Fruit fly (Drosophila melanogaster) whole organism, embryonic: ENCODE measurements around the gene CG11723.

ENCODE experiments used
- Abd-B ChIP-seq: fragments of 200-800 bp; sonication (Bioruptor generic); optimal IDR thresholded peaks from 2 replicates; lab custom pipeline; 2018; ENCODE audit warnings: missing biosample characterization, mild to moderate bottlenecking, missing genetic modification characterization, moderate library complexity
- CG10274 ChIP-seq: fragments of 200-800 bp; sonication (Bioruptor generic); optimal IDR thresholded peaks from 3 replicates; lab custom pipeline; 2017; ENCODE audit warnings: missing biosample characterization, mild to moderate bottlenecking, missing genetic modification characterization
- CG10543 ChIP-seq: fragments of 200-800 bp; sonication (Bioruptor generic); optimal IDR thresholded peaks from 3 replicates; lab custom pipeline; 2017; ENCODE audit warnings: missing biosample characterization, mild to moderate bottlenecking, missing genetic modification characterization, moderate library complexity
- CG10654 ChIP-seq: fragments of 200-800 bp; sonication (Bioruptor generic); optimal IDR thresholded peaks from 2 replicates; lab custom pipeline; 2016; ENCODE audit warnings: missing biosample characterization, missing genetic modification characterization
- CG12071 ChIP-seq: fragments of 200-800 bp; sonication (Bioruptor generic); optimal IDR thresholded peaks from 3 replicates; lab custom pipeline; 2018; ENCODE audit warnings: missing biosample characterization, mild to moderate bottlenecking, missing genetic modification characterization
- CG12659 ChIP-seq: fragments of 200-800 bp; sonication (Bioruptor generic); optimal IDR thresholded peaks from 3 replicates; lab custom pipeline; 2017; ENCODE audit warnings: mild to moderate bottlenecking, missing biosample characterization, missing genetic modification reagents, missing genetic modification characterization
- CG14860 ChIP-seq: fragments of 200-800 bp; sonication (Bioruptor generic); IDR thresholded peaks from 3 replicates; pipeline ENCODE4 v1.3.6; 2022; ENCODE audit warnings: missing biosample characterization, missing genetic modification characterization; ENCODE audit not compliant: partially characterized antibody
- CG15269 ChIP-seq: fragments of 200-800 bp; sonication (Bioruptor generic); optimal IDR thresholded peaks from 2 replicates; lab custom pipeline; 2018; ENCODE audit warnings: missing biosample characterization, mild to moderate bottlenecking, missing genetic modification characterization, moderate library complexity
- CG1529 ChIP-seq: fragments of 200-800 bp; sonication (Bioruptor generic); optimal IDR thresholded peaks from 3 replicates; lab custom pipeline; 2018; ENCODE audit warnings: missing biosample characterization, missing genetic modification characterization
- CG1603 ChIP-seq: fragments of 200-800 bp; sonication (Bioruptor generic); optimal IDR thresholded peaks from 2 replicates; lab custom pipeline; 2019; ENCODE audit warnings: missing biosample characterization, mild to moderate bottlenecking, missing genetic modification characterization, moderate library complexity
- CG18764 ChIP-seq: fragments of 200-800 bp; sonication (Bioruptor generic); optimal IDR thresholded peaks from 3 replicates; lab custom pipeline; 2016; ENCODE audit warnings: missing biosample characterization, missing genetic modification characterization
- CG2712 ChIP-seq: fragments of 200-800 bp; optimal IDR thresholded peaks from 3 replicates; lab custom pipeline; 2019; ENCODE audit warnings: missing biosample characterization, mild to moderate bottlenecking, missing genetic modification characterization, moderate library complexity
- CG3281 ChIP-seq: fragments of 200-800 bp; sonication (Bioruptor generic); optimal IDR thresholded peaks from 3 replicates; lab custom pipeline; 2017; ENCODE audit warnings: missing biosample characterization, mild to moderate bottlenecking, missing genetic modification characterization
- CG34376 ChIP-seq: fragments of 200-800 bp; sonication (Bioruptor generic); optimal IDR thresholded peaks from 2 replicates; lab custom pipeline; 2018; ENCODE audit warnings: missing biosample characterization, mild to moderate bottlenecking, missing genetic modification characterization
- CG34422 ChIP-seq: fragments of 200-800 bp; sonication (Bioruptor generic); IDR thresholded peaks from 3 replicates; pipeline ENCODE4 v1.3.6; 2022; ENCODE audit warnings: missing biosample characterization, missing genetic modification characterization
- CG4328 ChIP-seq: fragments of 200-800 bp; sonication (Bioruptor generic); optimal IDR thresholded peaks from 3 replicates; lab custom pipeline; 2017; ENCODE audit warnings: missing biosample characterization, missing genetic modification reagents, missing genetic modification characterization
- CG4404 ChIP-seq: fragments of 200-800 bp; sonication (Bioruptor generic); IDR thresholded peaks from 2 replicates; pipeline ENCODE4 v1.3.6; 2022; ENCODE audit warnings: missing biosample characterization, missing genetic modification characterization
- CG4707 ChIP-seq: fragments of 200-800 bp; sonication (Bioruptor generic); optimal IDR thresholded peaks from 2 replicates; lab custom pipeline; 2018; ENCODE audit warnings: missing biosample characterization, mild to moderate bottlenecking, missing genetic modification characterization, moderate library complexity
- CG7556 ChIP-seq: fragments of 200-800 bp; sonication (Bioruptor generic); optimal IDR thresholded peaks from 2 replicates; lab custom pipeline; 2017; ENCODE audit warnings: missing biosample characterization, mild to moderate bottlenecking, missing genetic modification characterization
- CG8290 ChIP-seq, 3 experiments: fragments of 200-800 bp; sonication (Bioruptor generic); optimal IDR thresholded peaks; 2 replicates each; lab custom pipeline; 2016 to 2019; ENCODE audit warnings: missing biosample characterization in 3 of 3, missing genetic modification characterization in 3 of 3, mild to moderate bottlenecking in 2 of 3, moderate library complexity in 1 of 3
- CG8478 ChIP-seq: fragments of >200 bp; optimal IDR thresholded peaks from 2 replicates; lab custom pipeline; 2018
- CG9727 ChIP-seq: fragments of 200-800 bp; sonication (Bioruptor generic); optimal IDR thresholded peaks from 3 replicates; lab custom pipeline; 2017; ENCODE audit warnings: missing biosample characterization, mild to moderate bottlenecking, missing genetic modification characterization
- CrebB ChIP-seq: fragments of 200-800 bp; sonication (Bioruptor generic); optimal IDR thresholded peaks from 3 replicates; lab custom pipeline; 2018; ENCODE audit warnings: missing biosample characterization, mild to moderate bottlenecking, missing genetic modification characterization
- Deaf1 ChIP-seq: fragments of 200-800 bp; optimal IDR thresholded peaks from 3 replicates; lab custom pipeline; 2019; ENCODE audit warnings: missing biosample characterization, mild to moderate bottlenecking, missing genetic modification characterization, moderate library complexity
- Drgx ChIP-seq: fragments of 200-800 bp; sonication (Bioruptor generic); IDR thresholded peaks from 2 replicates; pipeline ENCODE4 v1.3.6; 2022; ENCODE audit warnings: missing biosample characterization, missing genetic modification characterization
- Meics ChIP-seq: fragments of 200-800 bp; sonication (Bioruptor generic); optimal IDR thresholded peaks from 2 replicates; lab custom pipeline; 2017; ENCODE audit warnings: missing biosample characterization, mild to moderate bottlenecking, missing genetic modification characterization
- Pdp1 ChIP-seq, 2 experiments: fragments of 200-800 bp; sonication (Bioruptor generic); optimal IDR thresholded peaks; 3 replicates each; lab custom pipeline; 2016; ENCODE audit warnings: missing biosample characterization in 2 of 2, missing genetic modification characterization in 2 of 2, mild to moderate bottlenecking in 1 of 2, moderate library complexity in 1 of 2
- Sox100B ChIP-seq: fragments of 200-800 bp; sonication (Bioruptor generic); optimal IDR thresholded peaks from 3 replicates; lab custom pipeline; 2018; ENCODE audit warnings: missing biosample characterization, mild to moderate bottlenecking, missing genetic modification characterization
- ac ChIP-seq: fragments of 200-800 bp; sonication (Bioruptor generic); optimal IDR thresholded peaks from 3 replicates; lab custom pipeline; 2017; ENCODE audit warnings: missing biosample characterization, mild to moderate bottlenecking, missing genetic modification characterization
- bsh ChIP-seq, 2 experiments: fragments of 200-800 bp; sonication (Bioruptor generic); optimal IDR thresholded peaks; 2 replicates each; lab custom pipeline; 2017 to 2018; ENCODE audit warnings: mild to moderate bottlenecking in 2 of 2, missing biosample characterization in 2 of 2, missing genetic modification characterization in 2 of 2, moderate library complexity in 1 of 2
- chinmo ChIP-seq: fragments of 200-800 bp; sonication (Bioruptor generic); IDR thresholded peaks from 4 replicates; pipeline ENCODE4 v1.3.6; 2022; ENCODE audit warnings: missing biosample characterization, missing genetic modification characterization; ENCODE audit not compliant: partially characterized antibody
- crol ChIP-seq: fragments of 200-800 bp; sonication (Bioruptor generic); IDR thresholded peaks from 2 replicates; pipeline ENCODE4 v1.3.6; 2022; ENCODE audit warnings: missing biosample characterization, missing genetic modification characterization
- cwo ChIP-seq: fragments of 200-800 bp; sonication (Bioruptor generic); optimal IDR thresholded peaks from 3 replicates; lab custom pipeline; 2017; ENCODE audit warnings: missing biosample characterization, missing genetic modification characterization, mild to moderate bottlenecking, moderate library complexity, missing genetic modification reagents
- exex ChIP-seq: fragments of 200-800 bp; sonication (Bioruptor generic); optimal IDR thresholded peaks from 4 replicates; lab custom pipeline; 2018; ENCODE audit warnings: missing biosample characterization, mild to moderate bottlenecking, missing genetic modification characterization, moderate library complexity
- fd64A ChIP-seq: fragments of 200-800 bp; sonication (Bioruptor generic); optimal IDR thresholded peaks from 3 replicates; lab custom pipeline; 2018; ENCODE audit warnings: missing biosample characterization, mild to moderate bottlenecking, missing genetic modification characterization
- gem ChIP-seq: fragments of 200-800 bp; sonication (Bioruptor generic); optimal IDR thresholded peaks from 2 replicates; lab custom pipeline; 2019; ENCODE audit warnings: missing biosample characterization, mild to moderate bottlenecking, missing genetic modification characterization, moderate library complexity
- nom ChIP-seq: fragments of 200-800 bp; sonication (Bioruptor generic); optimal IDR thresholded peaks from 2 replicates; lab custom pipeline; 2017; ENCODE audit warnings: missing biosample characterization, missing genetic modification characterization, mild to moderate bottlenecking, moderate library complexity, missing genetic modification reagents
- odd ChIP-seq: fragments of 200-800 bp; sonication (Bioruptor generic); optimal IDR thresholded peaks from 2 replicates; lab custom pipeline; 2017; ENCODE audit warnings: missing biosample characterization, mild to moderate bottlenecking, missing genetic modification characterization
- onecut ChIP-seq: fragments of 200-800 bp; sonication (Bioruptor generic); IDR thresholded peaks from 2 replicates; pipeline ENCODE4 v1.3.6; 2022; ENCODE audit warnings: missing biosample characterization, missing genetic modification characterization
- pros ChIP-seq: fragments of 200-800 bp; sonication (Bioruptor generic); optimal IDR thresholded peaks from 3 replicates; lab custom pipeline; 2019; ENCODE audit warnings: missing biosample characterization, mild to moderate bottlenecking, missing genetic modification characterization, moderate library complexity
- run ChIP-seq: fragments of 200-800 bp; sonication (Bioruptor generic); optimal IDR thresholded peaks from 3 replicates; lab custom pipeline; 2018; ENCODE audit warnings: missing biosample characterization, mild to moderate bottlenecking, missing genetic modification characterization
- sc ChIP-seq, 3 experiments: fragments of >200 bp in 2 of 3; fragments of 200-800 bp in 1 of 3; sonication (Bioruptor generic) in 1 of 3; optimal IDR thresholded peaks; 2 replicates in 2 of 3; 3 replicates in 1 of 3; lab custom pipeline; 2017; ENCODE audit warnings: mild to moderate bottlenecking in 1 of 3, missing biosample characterization in 1 of 3, missing genetic modification characterization in 1 of 3, missing genetic modification reagents in 1 of 3
- sd ChIP-seq: fragments of 200-800 bp; sonication (Bioruptor generic); optimal IDR thresholded peaks from 3 replicates; lab custom pipeline; 2018; ENCODE audit warnings: missing biosample characterization, mild to moderate bottlenecking, missing genetic modification characterization, moderate library complexity
- shn ChIP-seq: fragments of 200-800 bp; sonication (Bioruptor generic); optimal IDR thresholded peaks from 3 replicates; lab custom pipeline; 2016; ENCODE audit warnings: missing biosample characterization, missing genetic modification characterization
- vnd ChIP-seq: fragments of 200-800 bp; sonication (Bioruptor generic); IDR thresholded peaks from 3 replicates; pipeline ENCODE4 v1.3.6; 2022; ENCODE audit warnings: missing biosample characterization, missing genetic modification characterization; ENCODE audit not compliant: partially characterized antibody

Gene CG11723

dm6 chr2L:2168894-2169456, 21.9 kb upstream of the CG11723 start (continued):
- TF ChIP-seq ac (GFP tag; lab: Kevin White, UChicago) (no peak), crol (GFP tag; lab: Robert Waterston, UW) (peak; percentile 56), CG4404 (no peak), sd (tag; lab: Kevin White, UChicago) (peak; percentile 23), nom (GFP tag; lab: Kevin White, UChicago) (peak; percentile 2), CG10543 (peak; percentile 36)

DNA sequence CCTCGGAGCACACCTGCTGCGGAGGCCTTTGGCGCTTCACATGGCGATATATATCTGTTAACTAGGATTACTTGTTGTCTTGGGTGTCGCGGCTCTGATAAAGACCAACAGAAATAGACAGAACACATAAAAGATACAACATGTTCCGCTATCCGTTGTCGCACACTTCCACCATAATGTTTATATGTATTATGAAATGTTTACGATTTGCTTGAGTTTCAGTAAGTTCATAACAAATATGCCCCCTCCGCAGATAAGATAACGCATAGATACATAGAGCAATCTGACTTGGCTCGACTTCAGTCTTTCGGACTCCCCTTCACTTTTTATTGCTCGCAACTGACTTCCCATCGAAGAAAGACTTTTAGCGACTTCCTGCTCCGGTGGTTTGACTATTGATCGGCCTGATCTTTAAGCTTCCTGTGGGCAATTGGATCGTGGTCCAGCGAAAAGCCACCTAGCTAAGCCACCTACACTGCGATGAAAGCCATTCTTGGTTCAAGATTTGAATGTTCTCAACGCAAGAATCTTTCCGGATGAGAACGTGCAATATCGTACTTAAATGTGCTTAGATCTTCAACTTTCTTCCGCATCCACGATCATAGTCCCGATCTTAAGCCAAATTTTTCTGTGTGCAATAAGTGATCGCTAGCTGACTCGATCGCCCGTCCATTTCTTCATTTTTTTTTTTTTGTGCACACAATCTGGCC, 21.3 kb upstream of the CG11723 start:
- TF ChIP-seq CG9727 (GFP tag; lab: Kevin White, UChicago) = peak; percentile 38
- no peak for TF ChIP-seq shn (GFP tag; lab: Kevin White, UChicago)
- TF ChIP-seq Abd-B (GFP tag; lab: Kevin White, UChicago) = no peak
- TF ChIP-seq Deaf1 (tag; lab: Kevin White, UChicago) = no peak
- no peak for TF ChIP-seq CG7556
- TF ChIP-seq CG15269 (tag; lab: Kevin White, UChicago) = peak; percentile 46
- TF ChIP-seq run = peak; percentile 40
- TF ChIP-seq CG1529 = peak; percentile 17
- no peak for TF ChIP-seq CG34422
- peak; percentile 40 for TF ChIP-seq Meics (GFP tag; lab: Kevin White, UChicago)
- peak; percentile 67 for TF ChIP-seq exex (tag; lab: Kevin White, UChicago)
- peak; percentile 73 for TF ChIP-seq fd64A
- peak; percentile 37 for TF ChIP-seq CG10274 (GFP tag; lab: Kevin White, UChicago)
- TF ChIP-seq CG3281 = peak; percentile 54
- TF ChIP-seq Pdp1 (GFP tag; optimal IDR thresholded peaks at IDR 0.05; lab: Kevin White, UChicago) = peak in 1 of 2 experiments; percentile 65
- TF ChIP-seq CG1603 (tag; lab: Kevin White, UChicago) = peak; percentile 38
- TF ChIP-seq cwo = peak; percentile 19
- peak; percentile 33 for TF ChIP-seq CG4328 (GFP tag; lab: Kevin White, UChicago)
- peak; percentile 62 for TF ChIP-seq CrebB
- peak; percentile 20 for TF ChIP-seq Sox100B (GFP tag; lab: Kevin White, UChicago)
- no peak for TF ChIP-seq CG18764 (GFP tag; lab: Kevin White, UChicago)
- peak; percentile 40 for TF ChIP-seq CG34376 (GFP tag; lab: Kevin White, UChicago)
- no peak for TF ChIP-seq CG8478 (lab: Kevin White, UChicago)
- no peak for TF ChIP-seq CG14860
- no peak for TF ChIP-seq sc (optimal IDR thresholded peaks at IDR 0.05; lab: Kevin White, UChicago)
- no peak for TF ChIP-seq sc (GFP tag; optimal IDR thresholded peaks at IDR 0.05; lab: Kevin White, UChicago)
- TF ChIP-seq CG8290 (GFP tag; optimal IDR thresholded peaks at IDR 0.05; lab: Kevin White, UChicago) = no peak
- TF ChIP-seq CG8290 (tag; optimal IDR thresholded peaks at IDR 0.05; lab: Kevin White, UChicago) = peak in 1 of 2 experiments; percentile 57
- TF ChIP-seq CG4707 (GFP tag; lab: Kevin White, UChicago) = peak; percentile 38
- peak in 1 of 2 experiments; percentile 61 for TF ChIP-seq bsh (GFP tag; optimal IDR thresholded peaks at IDR 0.05; lab: Kevin White, UChicago)
- peak; percentile 81 for TF ChIP-seq Drgx
- TF ChIP-seq odd = peak; percentile 67
- TF ChIP-seq CG2712 (tag; lab: Kevin White, UChicago) = peak; percentile 13
- no peak for TF ChIP-seq CG10654
- TF ChIP-seq vnd (GFP tag; lab: Robert Waterston, UW) = no peak
- peak; percentile 7 for TF ChIP-seq pros (GFP tag; lab: Kevin White, UChicago)
- TF ChIP-seq gem (tag; lab: Kevin White, UChicago) = peak; percentile 29
- no peak for TF ChIP-seq chinmo
- TF ChIP-seq CG12659 (GFP tag; lab: Kevin White, UChicago) = peak; percentile 17
- TF ChIP-seq onecut (GFP tag; lab: Robert Waterston, UW) = peak; percentile 7; the same call in 1 of the 2 replicates
- TF ChIP-seq CG12071 (GFP tag; lab: Kevin White, UChicago) = peak; percentile 74
